Fruit fly (Drosophila melanogaster) whole organism, embryonic: Measurements from ENCODE around the gene CG15914.

Experiments used
- C15 ChIP-seq: fragments of 200-800 bp; sonication (Bioruptor generic); IDR thresholded peaks from 3 replicates; pipeline ENCODE4 v1.3.6; 2022; ENCODE audit warnings: missing biosample characterization, missing genetic modification characterization
- CG10147 ChIP-seq: fragments of 200-800 bp; sonication (Bioruptor generic); optimal IDR thresholded peaks from 2 replicates; lab custom pipeline; 2019; ENCODE audit warnings: missing biosample characterization, mild to moderate bottlenecking, missing genetic modification characterization, moderate library complexity
- CG12299 ChIP-seq: fragments of 200-800 bp; sonication (Bioruptor generic); optimal IDR thresholded peaks from 2 replicates; lab custom pipeline; 2018; ENCODE audit warnings: missing biosample characterization, mild to moderate bottlenecking, missing genetic modification characterization
- CG12769 ChIP-seq: fragments of 200-800 bp; sonication (Bioruptor generic); optimal IDR thresholded peaks from 2 replicates; lab custom pipeline; 2019; ENCODE audit warnings: missing biosample characterization, mild to moderate bottlenecking, missing genetic modification characterization, moderate library complexity
- CG1603 ChIP-seq: fragments of 200-800 bp; sonication (Bioruptor generic); optimal IDR thresholded peaks from 2 replicates; lab custom pipeline; 2019; ENCODE audit warnings: missing biosample characterization, mild to moderate bottlenecking, missing genetic modification characterization, moderate library complexity
- CG17328 ChIP-seq: fragments of 200-800 bp; sonication (Bioruptor generic); IDR thresholded peaks from 2 replicates; pipeline ENCODE4 v1.3.6; 2022; ENCODE audit warnings: missing biosample characterization, missing genetic modification characterization
- CG17802 ChIP-seq: fragments of 200-800 bp; sonication (Bioruptor generic); optimal IDR thresholded peaks from 2 replicates; lab custom pipeline; 2018; ENCODE audit warnings: missing biosample characterization, mild to moderate bottlenecking, missing genetic modification characterization, moderate library complexity
- CG31388 ChIP-seq: fragments of 200-800 bp; sonication (Bioruptor generic); optimal IDR thresholded peaks from 2 replicates; lab custom pipeline; 2016; ENCODE audit warnings: missing biosample characterization, missing genetic modification characterization
- CG3726 ChIP-seq: fragments of 200-800 bp; sonication (Bioruptor generic); IDR thresholded peaks from 3 replicates; pipeline ENCODE4, ENCODE4 v1.3.6; 2022; ENCODE audit warnings: missing biosample characterization, missing genetic modification characterization
- CG4360 ChIP-seq: fragments of 200-800 bp; sonication (Bioruptor generic); IDR thresholded peaks from 2 replicates; pipeline ENCODE4 v1.3.6; 2022; ENCODE audit warnings: missing biosample characterization, missing genetic modification characterization
- CG6254 ChIP-seq: fragments of 200-800 bp; sonication (Bioruptor generic); optimal IDR thresholded peaks from 3 replicates; lab custom pipeline; 2017; ENCODE audit warnings: mild to moderate bottlenecking, missing biosample characterization, missing genetic modification reagents, missing genetic modification characterization
- CG6683 ChIP-seq: fragments of 200-800 bp; sonication (Bioruptor generic); optimal IDR thresholded peaks from 2 replicates; lab custom pipeline; 2017; ENCODE audit warnings: missing biosample characterization, mild to moderate bottlenecking, missing genetic modification characterization, missing genetic modification reagents
- CG7556 ChIP-seq: fragments of 200-800 bp; sonication (Bioruptor generic); optimal IDR thresholded peaks from 2 replicates; lab custom pipeline; 2017; ENCODE audit warnings: missing biosample characterization, mild to moderate bottlenecking, missing genetic modification characterization
- CG7786 ChIP-seq: fragments of 200-800 bp; sonication (Bioruptor generic); optimal IDR thresholded peaks from 2 replicates; lab custom pipeline; 2016; ENCODE audit warnings: missing biosample characterization, missing genetic modification characterization
- CG8281 ChIP-seq: fragments of 200-800 bp; sonication (Bioruptor generic); optimal IDR thresholded peaks from 2 replicates; lab custom pipeline; 2018; ENCODE audit warnings: missing biosample characterization, mild to moderate bottlenecking, missing genetic modification characterization, moderate library complexity
- CG9215 ChIP-seq: fragments of 200-800 bp; sonication (Bioruptor generic); IDR thresholded peaks from 2 replicates; pipeline ENCODE4 v1.3.6; 2022; ENCODE audit warnings: missing biosample characterization, missing genetic modification characterization
- CG9817 ChIP-seq: fragments of 200-800 bp; sonication (Bioruptor generic); optimal IDR thresholded peaks from 2 replicates; lab custom pipeline; 2018; ENCODE audit warnings: missing biosample characterization, mild to moderate bottlenecking, missing genetic modification characterization, moderate library complexity
- Dek ChIP-seq: fragments of 200-800 bp; sonication (Bioruptor generic); optimal IDR thresholded peaks from 3 replicates; lab custom pipeline; 2019; ENCODE audit warnings: missing biosample characterization, mild to moderate bottlenecking, missing genetic modification characterization, moderate library complexity
- Dp ChIP-seq: fragments of 200-800 bp; sonication (Bioruptor generic); optimal IDR thresholded peaks from 2 replicates; lab custom pipeline; 2018; ENCODE audit warnings: missing biosample characterization, mild to moderate bottlenecking, missing genetic modification characterization, moderate library complexity
- E2f2 ChIP-seq: fragments of 200-800 bp; sonication (Bioruptor generic); IDR thresholded peaks from 2 replicates; pipeline ENCODE4 v1.3.6; 2022; ENCODE audit warnings: missing biosample characterization, missing genetic modification characterization
- H2.0 ChIP-seq: fragments of 200-800 bp; sonication (Bioruptor generic); IDR thresholded peaks from 2 replicates; pipeline ENCODE4 v1.3.6; 2022; ENCODE audit warnings: missing biosample characterization, missing genetic modification characterization
- Jarid2 ChIP-seq: fragments of 200-800 bp; sonication (Bioruptor generic); optimal IDR thresholded peaks from 3 replicates; lab custom pipeline; 2017; ENCODE audit warnings: mild to moderate bottlenecking, missing biosample characterization, missing genetic modification reagents, missing genetic modification characterization
- MBD-R2 ChIP-seq: fragments of 200-800 bp; sonication (Bioruptor generic); IDR thresholded peaks from 2 replicates; pipeline ENCODE4 v1.3.6; 2022; ENCODE audit warnings: missing biosample characterization, missing genetic modification characterization
- NFAT ChIP-seq: fragments of 200-800 bp; sonication (Bioruptor generic); IDR thresholded peaks from 2 replicates; pipeline ENCODE4 v1.3.6; 2022; ENCODE audit warnings: missing biosample characterization, missing genetic modification characterization
- Neu2 ChIP-seq: fragments of 200-800 bp; sonication (Bioruptor generic); optimal IDR thresholded peaks from 3 replicates; lab custom pipeline; 2016; ENCODE audit warnings: missing biosample characterization, missing genetic modification characterization, borderline replicate concordance
- Rx ChIP-seq: fragments of 200-800 bp; sonication (Bioruptor generic); IDR thresholded peaks from 2 replicates; pipeline ENCODE4 v1.3.6; 2022; ENCODE audit warnings: missing biosample characterization, missing genetic modification characterization
- Vsx1 ChIP-seq: fragments of 200-800 bp; sonication (Bioruptor generic); optimal IDR thresholded peaks from 2 replicates; lab custom pipeline; 2017; ENCODE audit warnings: missing biosample characterization, mild to moderate bottlenecking, missing genetic modification characterization, missing genetic modification reagents
- ap ChIP-seq: fragments of 200-800 bp; sonication (Bioruptor generic); IDR thresholded peaks from 2 replicates; pipeline ENCODE4 v1.3.6; 2022; ENCODE audit warnings: missing biosample characterization, missing genetic modification characterization
- ara ChIP-seq: fragments of 200-800 bp; sonication (Bioruptor generic); IDR thresholded peaks from 2 replicates; pipeline ENCODE4 v1.3.6; 2022; ENCODE audit warnings: missing biosample characterization, missing genetic modification characterization
- bigmax ChIP-seq: fragments of 200-800 bp; sonication (Bioruptor generic); optimal IDR thresholded peaks from 2 replicates; lab custom pipeline; 2018; ENCODE audit warnings: missing biosample characterization, mild to moderate bottlenecking, missing genetic modification characterization
- br ChIP-seq: fragments of >200 bp; optimal IDR thresholded peaks from 2 replicates; lab custom pipeline; 2017
- bsh ChIP-seq, 2 experiments: fragments of 200-800 bp; sonication (Bioruptor generic); optimal IDR thresholded peaks; 2 replicates each; lab custom pipeline; 2017 to 2018; ENCODE audit warnings: mild to moderate bottlenecking in 2 of 2, missing biosample characterization in 2 of 2, missing genetic modification characterization in 2 of 2, moderate library complexity in 1 of 2
- chinmo ChIP-seq: fragments of 200-800 bp; sonication (Bioruptor generic); IDR thresholded peaks from 4 replicates; pipeline ENCODE4 v1.3.6; 2022; ENCODE audit warnings: missing biosample characterization, missing genetic modification characterization; ENCODE audit not compliant: partially characterized antibody
- chm ChIP-seq: fragments of 200-800 bp; sonication (Bioruptor generic); IDR thresholded peaks from 2 replicates; pipeline ENCODE4 v1.3.6; 2022; ENCODE audit warnings: missing biosample characterization, missing genetic modification characterization
- emc ChIP-seq: fragments of 200-800 bp; sonication (Bioruptor generic); optimal IDR thresholded peaks from 2 replicates; lab custom pipeline; 2016; ENCODE audit warnings: missing biosample characterization, missing genetic modification characterization
- fd102C ChIP-seq: fragments of 200-800 bp; sonication (Bioruptor generic); optimal IDR thresholded peaks from 2 replicates; lab custom pipeline; 2018; ENCODE audit warnings: missing biosample characterization, mild to moderate bottlenecking, missing genetic modification characterization, moderate library complexity
- fu2 ChIP-seq: fragments of 200-800 bp; sonication (Bioruptor generic); optimal IDR thresholded peaks from 2 replicates; lab custom pipeline; 2016; ENCODE audit warnings: missing biosample characterization, missing genetic modification characterization
- jing ChIP-seq: fragments of 200-800 bp; sonication (Bioruptor generic); optimal IDR thresholded peaks from 2 replicates; lab custom pipeline; 2018; ENCODE audit warnings: missing biosample characterization, mild to moderate bottlenecking, missing genetic modification characterization
- klu ChIP-seq: fragments of 200-800 bp; sonication (Bioruptor generic); IDR thresholded peaks from 2 replicates; pipeline ENCODE4 v1.3.6; 2022; ENCODE audit warnings: missing biosample characterization, missing genetic modification characterization
- mam ChIP-seq: fragments of 200-800 bp; sonication (Bioruptor generic); optimal IDR thresholded peaks from 3 replicates; lab custom pipeline; 2016; ENCODE audit warnings: missing biosample characterization, missing genetic modification characterization
- nau ChIP-seq: fragments of 200-800 bp; sonication (Bioruptor generic); optimal IDR thresholded peaks from 3 replicates; lab custom pipeline; 2017; ENCODE audit warnings: missing biosample characterization, mild to moderate bottlenecking, missing genetic modification characterization, missing genetic modification reagents
- prd ChIP-seq, 3 experiments: fragments of >200 bp in 2 of 3; fragments of 200-800 bp in 1 of 3; sonication (Bioruptor generic) in 1 of 3; optimal IDR thresholded peaks in 2 of 3; IDR thresholded peaks in 1 of 3; 2 replicates in 2 of 3; 3 replicates in 1 of 3; pipeline versions ENCODE4 v1.3.6 to Lab custom; 2017 to 2022; ENCODE audit warnings: missing biosample characterization in 1 of 3, missing genetic modification characterization in 1 of 3
- psq ChIP-seq: fragments of 200-800 bp; sonication (Bioruptor generic); optimal IDR thresholded peaks from 2 replicates; lab custom pipeline; 2017; ENCODE audit warnings: missing biosample characterization, missing genetic modification characterization
- scrt ChIP-seq: fragments of 200-800 bp; sonication (Bioruptor generic); optimal IDR thresholded peaks from 2 replicates; lab custom pipeline; 2018; ENCODE audit warnings: missing biosample characterization, mild to moderate bottlenecking, missing genetic modification characterization, moderate library complexity
- sd ChIP-seq: fragments of 200-800 bp; sonication (Bioruptor generic); optimal IDR thresholded peaks from 3 replicates; lab custom pipeline; 2018; ENCODE audit warnings: missing biosample characterization, mild to moderate bottlenecking, missing genetic modification characterization, moderate library complexity
- slp2 ChIP-seq: fragments of 200-800 bp; sonication (Bioruptor generic); optimal IDR thresholded peaks from 2 replicates; lab custom pipeline; 2016; ENCODE audit warnings: missing biosample characterization, missing genetic modification characterization
- sqz ChIP-seq: fragments of 200-800 bp; sonication (Bioruptor generic); optimal IDR thresholded peaks from 3 replicates; lab custom pipeline; 2018; ENCODE audit warnings: missing biosample characterization, mild to moderate bottlenecking, missing genetic modification characterization
- yki ChIP-seq: fragments of >200 bp; optimal IDR thresholded peaks from 3 replicates; lab custom pipeline; 2018

Gene CG15914

dm6 chrX:15870777-15871757 is 17.8 kb downstream of the CG15914 start (continued):
- TF ChIP-seq prd (optimal IDR thresholded peaks at IDR 0.05; lab: Kevin White, UChicago) (no peak), prd (GFP tag; IDR thresholded peaks at IDR 0.05; lab: Robert Waterston, UW) (0 out of 3 replicates have a peak, but pooled peaks have one; percentile 20), CG8281 (no peak), sqz (GFP tag; lab: Kevin White, UChicago) (no peak), CG3726 (GFP tag; lab: Robert Waterston, UW) (no peak), scrt (no peak), Neu2 (no peak), C15 (GFP tag; lab: Robert Waterston, UW) (no peak), CG7556 (GFP tag; lab: Kevin White, UChicago) (peak; percentile 69), CG17802 (tag; lab: Kevin White, UChicago) (no peak), CG12299 (tag; lab: Kevin White, UChicago) (peak; percentile 63), H2.0 (GFP tag; lab: Robert Waterston, UW) (no peak), sd (tag; lab: Kevin White, UChicago) (no peak), Dp (GFP tag; lab: Kevin White, UChicago) (no peak), br (no peak), bsh (GFP tag; optimal IDR thresholded peaks at IDR 0.05; lab: Kevin White, UChicago) (peak in 1 of 2 experiments; percentile 53), CG6683 (GFP tag; lab: Kevin White, UChicago) (peak; percentile 74), CG4360 (GFP tag; lab: Robert Waterston, UW) (0 out of 2 replicates have a peak, but pooled peaks have one; percentile 25), CG1603 (tag; lab: Kevin White, UChicago) (no peak), CG17328 (no peak), E2f2 (GFP tag; lab: Robert Waterston, UW) (peak; percentile 43; the same call in 1 of the 2 replicates), bigmax (GFP tag; lab: Kevin White, UChicago) (peak; percentile 32), ap (GFP tag; lab: Robert Waterston, UW) (no peak), fu2 (GFP tag; lab: Kevin White, UChicago) (no peak), CG9215 (GFP tag; lab: Robert Waterston, UW) (no peak), Rx (GFP tag; lab: Robert Waterston, UW) (no peak), slp2 (no peak), fd102C (GFP tag; lab: Kevin White, UChicago) (no peak), chinmo (GFP tag; lab: Robert Waterston, UW) (no peak), mam (peak; percentile 4), klu (GFP tag; lab: Robert Waterston, UW) (no peak), Dek (tag; lab: Kevin White, UChicago) (no peak), CG12769 (no peak), CG7786 (GFP tag; lab: Kevin White, UChicago) (peak; percentile 13), jing (GFP tag; lab: Kevin White, UChicago) (no peak), psq (GFP tag; lab: Kevin White, UChicago) (peak; percentile 3), ara (GFP tag; lab: Robert Waterston, UW) (no peak), Jarid2 (no peak), CG9817 (tag; lab: Kevin White, UChicago) (no peak), emc (GFP tag; lab: Kevin White, UChicago) (no peak), MBD-R2 (GFP tag; lab: Robert Waterston, UW) (no peak), NFAT (GFP tag; lab: Robert Waterston, UW) (peak; percentile 31; the same call in 1 of the 2 replicates), Vsx1 (GFP tag; lab: Kevin White, UChicago) (no peak), chm (GFP tag; lab: Robert Waterston, UW) (no peak; the same call in 1 of the 2 replicates), nau (GFP tag; lab: Kevin White, UChicago) (no peak), CG10147 (GFP tag; lab: Kevin White, UChicago) (no peak), yki (lab: Kevin White, UChicago) (no peak), CG31388 (no peak), CG6254 (no peak)
